Worm (Caenorhabditis elegans) whole organism, late embryonic: ENCODE results near the gene slcr-46.2.

ENCODE experiments used
- C08G9.2 ChIP-seq: sonication (generic microtip); optimal IDR thresholded peaks from 2 replicates; lab custom pipeline; 2016; ENCODE audit warnings: mild to moderate bottlenecking, missing genetic modification characterization, moderate library complexity, missing compliant biosample characterization
- C38D4.7 ChIP-seq: fragments of 200-800 bp; sonication (Bioruptor generic); optimal IDR thresholded peaks from 2 replicates; lab custom pipeline; 2018; ENCODE audit warnings: mild to moderate bottlenecking, missing genetic modification characterization, moderate library complexity, missing compliant biosample characterization
- K09A11.1 ChIP-seq: sonication (generic microtip); optimal IDR thresholded peaks from 2 replicates; lab custom pipeline; 2017; ENCODE audit warnings: antibody characterized with exemption, mild to moderate bottlenecking, missing genetic modification characterization, missing compliant biosample characterization; ENCODE audit not compliant: insufficient read depth
- T23F11.4 ChIP-seq: fragments of 200-800 bp; sonication (Bioruptor generic); optimal IDR thresholded peaks from 2 replicates; lab custom pipeline; 2018; ENCODE audit warnings: mild to moderate bottlenecking, missing genetic modification characterization, missing compliant biosample characterization
- Y22D7AL.16 ChIP-seq: sonication (generic microtip); optimal IDR thresholded peaks from 2 replicates; lab custom pipeline; 2016; ENCODE audit warnings: missing genetic modification characterization, missing compliant biosample characterization
- ahr-1 ChIP-seq: sonication (generic microtip); optimal IDR thresholded peaks from 2 replicates; lab custom pipeline; 2016; ENCODE audit warnings: missing genetic modification characterization, missing compliant biosample characterization
- ama-1 ChIP-seq: fragments of 150-350 bp; optimal IDR thresholded peaks from 2 replicates; lab custom pipeline; 2014
- ceh-14 ChIP-seq: sonication (generic microtip); optimal IDR thresholded peaks from 2 replicates; lab custom pipeline; 2016; ENCODE audit warnings: missing genotype, missing genetic modification characterization, missing compliant biosample characterization
- ceh-19 ChIP-seq: fragments of 200-800 bp; sonication (Bioruptor generic); optimal IDR thresholded peaks from 2 replicates; lab custom pipeline; 2018; ENCODE audit warnings: mild to moderate bottlenecking, missing genetic modification characterization, missing compliant biosample characterization
- ceh-2 ChIP-seq: sonication (generic microtip); optimal IDR thresholded peaks from 2 replicates; lab custom pipeline; 2016; ENCODE audit warnings: missing genotype, missing genetic modification characterization, missing compliant biosample characterization
- ceh-22 ChIP-seq: sonication (generic microtip); optimal IDR thresholded peaks from 2 replicates; lab custom pipeline; 2017; ENCODE audit warnings: missing biosample characterization, missing genetic modification characterization
- ceh-24 ChIP-seq: sonication (generic microtip); optimal IDR thresholded peaks from 2 replicates; lab custom pipeline; 2016; ENCODE audit warnings: mild to moderate bottlenecking, missing genetic modification characterization, missing compliant biosample characterization
- ceh-30 ChIP-seq: fragments of 150-350 bp; optimal IDR thresholded peaks from 2 replicates; lab custom pipeline; 2014; ENCODE audit warnings: missing biosample characterization, missing genetic modification characterization
- ceh-31 ChIP-seq: sonication (generic microtip); optimal IDR thresholded peaks from 2 replicates; lab custom pipeline; 2016; ENCODE audit warnings: missing genetic modification characterization, missing compliant biosample characterization
- ceh-48 ChIP-seq: sonication (generic microtip); optimal IDR thresholded peaks from 2 replicates; lab custom pipeline; 2016; ENCODE audit warnings: missing genetic modification characterization, inconsistent platforms, missing compliant biosample characterization
- ceh-6 ChIP-seq: fragments of 200-800 bp; sonication (Bioruptor generic); optimal IDR thresholded peaks from 2 replicates; lab custom pipeline; 2018; ENCODE audit warnings: mild to moderate bottlenecking, missing genetic modification characterization, missing compliant biosample characterization
- che-1 ChIP-seq: sonication (generic microtip); optimal IDR thresholded peaks from 2 replicates; lab custom pipeline; 2016; ENCODE audit warnings: mild to moderate bottlenecking, missing genetic modification characterization, missing compliant biosample characterization
- dmd-4 ChIP-seq: sonication (generic microtip); optimal IDR thresholded peaks from 2 replicates; lab custom pipeline; 2016; ENCODE audit warnings: borderline replicate concordance, missing genetic modification characterization, missing compliant biosample characterization
- dve-1 ChIP-seq: sonication (generic microtip); optimal IDR thresholded peaks from 2 replicates; lab custom pipeline; 2017; ENCODE audit warnings: antibody characterized with exemption, mild to moderate bottlenecking, missing genetic modification characterization, missing compliant biosample characterization
- ets-4 ChIP-seq: sonication (generic microtip); optimal IDR thresholded peaks from 2 replicates; lab custom pipeline; 2016; ENCODE audit warnings: missing genetic modification characterization, missing compliant biosample characterization
- eyg-1 ChIP-seq: sonication (generic microtip); optimal IDR thresholded peaks from 2 replicates; lab custom pipeline; 2016; ENCODE audit warnings: missing genotype, missing genetic modification characterization, missing compliant biosample characterization
- fax-1 ChIP-seq: sonication (generic microtip); optimal IDR thresholded peaks from 2 replicates; lab custom pipeline; 2016; ENCODE audit warnings: missing genotype, missing genetic modification characterization, missing compliant biosample characterization
- fkh-10 ChIP-seq: fragments of 150-350 bp; optimal IDR thresholded peaks from 2 replicates; lab custom pipeline; 2014; ENCODE audit warnings: missing biosample characterization, missing genetic modification reagents, missing genetic modification characterization
- hlh-30 ChIP-seq: sonication (generic microtip); optimal IDR thresholded peaks from 2 replicates; lab custom pipeline; 2017; ENCODE audit warnings: antibody characterized with exemption, missing genetic modification characterization, missing compliant biosample characterization; ENCODE audit not compliant: insufficient read depth
- hlh-6 ChIP-seq: sonication (generic microtip); optimal IDR thresholded peaks from 2 replicates; lab custom pipeline; 2016; ENCODE audit warnings: missing genotype, missing genetic modification characterization, missing compliant biosample characterization
- lin-11 ChIP-seq: fragments of 200-800 bp; sonication (Bioruptor generic); optimal IDR thresholded peaks from 2 replicates; lab custom pipeline; 2018; ENCODE audit warnings: mild to moderate bottlenecking, missing genetic modification characterization, missing compliant biosample characterization
- npax-4 ChIP-seq: sonication (generic microtip); optimal IDR thresholded peaks from 2 replicates; lab custom pipeline; 2016; ENCODE audit warnings: missing genetic modification characterization, missing compliant biosample characterization
- odd-2 ChIP-seq: sonication (generic microtip); optimal IDR thresholded peaks from 2 replicates; lab custom pipeline; 2017; ENCODE audit warnings: antibody characterized with exemption, mild to moderate bottlenecking, missing genetic modification characterization, missing compliant biosample characterization
- pat-9 ChIP-seq: fragments of 200-800 bp; sonication (Bioruptor generic); optimal IDR thresholded peaks from 2 replicates; lab custom pipeline; 2018; ENCODE audit warnings: mild to moderate bottlenecking, missing genetic modification characterization, moderate library complexity, missing compliant biosample characterization
- pax-1 ChIP-seq: fragments of 150-350 bp; optimal IDR thresholded peaks from 2 replicates; lab custom pipeline; 2014; ENCODE audit warnings: missing biosample characterization, missing genetic modification characterization
- pha-2 ChIP-seq: sonication (generic microtip); optimal IDR thresholded peaks from 2 replicates; lab custom pipeline; 2017; ENCODE audit warnings: mild to moderate bottlenecking, missing genetic modification characterization, missing compliant biosample characterization
- pha-4 ChIP-seq: fragments of 150-350 bp; optimal IDR thresholded peaks from 2 replicates; lab custom pipeline; 2018; ENCODE audit warnings: missing biosample characterization, missing genetic modification reagents, missing genetic modification characterization
- pros-1 ChIP-seq: fragments of 150-350 bp; optimal IDR thresholded peaks from 2 replicates; lab custom pipeline; 2014; ENCODE audit warnings: missing biosample characterization, missing genetic modification reagents, missing genetic modification characterization
- sox-2 ChIP-seq: fragments of 200-800 bp; sonication (Bioruptor generic); IDR thresholded peaks from 2 replicates; pipeline ENCODE4 v1.3.6; 2022; ENCODE audit warnings: missing genetic modification reagents, missing genetic modification characterization, missing compliant biosample characterization
- tbx-7 ChIP-seq: sonication (generic microtip); optimal IDR thresholded peaks from 2 replicates; lab custom pipeline; 2016; ENCODE audit warnings: missing genotype, missing genetic modification characterization, missing compliant biosample characterization
- ttx-3 ChIP-seq: sonication (generic microtip); optimal IDR thresholded peaks from 2 replicates; lab custom pipeline; 2016; ENCODE audit warnings: missing genetic modification reagents, missing genetic modification characterization, missing compliant biosample characterization
- unc-86 ChIP-seq: sonication (generic microtip); optimal IDR thresholded peaks from 2 replicates; lab custom pipeline; 2016; ENCODE audit warnings: missing genetic modification characterization, missing compliant biosample characterization
- zip-5 ChIP-seq: sonication (generic microtip); optimal IDR thresholded peaks from 2 replicates; lab custom pipeline; 2016; ENCODE audit warnings: missing genetic modification characterization, missing compliant biosample characterization
- ztf-16 ChIP-seq: sonication (generic microtip); optimal IDR thresholded peaks from 2 replicates; lab custom pipeline; 2017; ENCODE audit warnings: missing genetic modification characterization, missing compliant biosample characterization

The slcr-46.2 gene

ce11 chrV:19421131-19421530, 31.2 kb upstream of the slcr-46.2 start, which contains the start of gene C25F9.2:
Gene C25F9.2, plus strand, starts transcription at chrV:19421471.
- TF ChIP-seq ceh-14, result no peak
- no peak for TF ChIP-seq ceh-22 (tag; lab: Kevin White, UChicago)
- TF ChIP-seq C08G9.2 (tag; lab: Kevin White, UChicago), result no peak
- TF ChIP-seq ets-4 (tag; lab: Kevin White, UChicago), result no peak
- TF ChIP-seq ahr-1 (tag; lab: Kevin White, UChicago), result no peak
- TF ChIP-seq lin-11 (tag; lab: Kevin White, UChicago), result no peak
- no peak for TF ChIP-seq fkh-10 (GFP tag; lab: Kevin White, UChicago)
- TF ChIP-seq pros-1 (tag; lab: Kevin White, UChicago), result no peak
- TF ChIP-seq eyg-1, result no peak
- TF ChIP-seq sox-2 (GFP tag; lab: Robert Waterston, UW), result no peak
- TF ChIP-seq T23F11.4 (GFP tag; lab: Kevin White, UChicago), result no peak
- TF ChIP-seq npax-4 (tag; lab: Kevin White, UChicago), result no peak
- no peak for TF ChIP-seq dmd-4 (tag; lab: Kevin White, UChicago)
- no peak for TF ChIP-seq ttx-3 (tag; lab: Kevin White, UChicago)
- no peak for TF ChIP-seq unc-86
- TF ChIP-seq pax-1 (tag; lab: Kevin White, UChicago), result no peak
- TF ChIP-seq fax-1 (tag; lab: Kevin White, UChicago), result no peak
- TF ChIP-seq ceh-48 (tag; lab: Kevin White, UChicago), result no peak

ce11 chrV:19417836-19418235, 27.9 kb upstream of the slcr-46.2 start, which contains the start of gene C25F9.15:
Gene C25F9.15, plus strand, starts transcription at chrV:19418136.
- TF ChIP-seq pha-2 (tag; lab: Kevin White, UChicago) (no peak), pax-1 (tag; lab: Kevin White, UChicago) (no peak), K09A11.1 (tag; lab: Kevin White, UChicago) (no peak), C08G9.2 (tag; lab: Kevin White, UChicago) (no peak), odd-2 (tag; lab: Kevin White, UChicago) (no peak), fax-1 (tag; lab: Kevin White, UChicago) (no peak), dve-1 (tag; lab: Kevin White, UChicago) (no peak), ets-4 (tag; lab: Kevin White, UChicago) (no peak), C38D4.7 (GFP tag; lab: Kevin White, UChicago) (no peak), hlh-30 (no peak), zip-5 (tag; lab: Kevin White, UChicago) (no peak)

ce11 chrV:19416475-19416874, 26.5 kb upstream of the slcr-46.2 start, which contains the start of the genes C25F9.4 and C25F9.9:
Gene C25F9.4, minus strand, starts transcription at chrV:19416575.
Gene C25F9.9, plus strand, starts transcription at chrV:19416611.
- no peak for TF ChIP-seq T23F11.4 (GFP tag; lab: Kevin White, UChicago)
- TF ChIP-seq ceh-30, result no peak
- TF ChIP-seq tbx-7, result no peak
- TF ChIP-seq unc-86, result no peak
- TF ChIP-seq ceh-2 (tag; lab: Kevin White, UChicago), result no peak
- TF ChIP-seq pax-1 (tag; lab: Kevin White, UChicago), result no peak
- TF ChIP-seq ceh-19 (GFP tag; lab: Kevin White, UChicago), result no peak
- no peak for TF ChIP-seq sox-2 (GFP tag; lab: Robert Waterston, UW)
- TF ChIP-seq, all 69 proteins: peak for 0

ce11 chrV:19410663-19411062, 20.7 kb upstream of the slcr-46.2 start, which contains the start of gene C25F9.5:
Gene C25F9.5, minus strand, starts transcription at chrV:19410857.
- no peak for TF ChIP-seq hlh-6
- no peak for TF ChIP-seq pha-4 (tag; lab: Kevin White, UChicago)
- no peak for TF ChIP-seq hlh-30
- TF ChIP-seq ets-4 (tag; lab: Kevin White, UChicago), result no peak
- TF ChIP-seq dve-1 (tag; lab: Kevin White, UChicago), result no peak
- TF ChIP-seq ceh-31 (tag; lab: Kevin White, UChicago), result no peak
- no peak for TF ChIP-seq fax-1 (tag; lab: Kevin White, UChicago)
- TF ChIP-seq pros-1 (tag; lab: Kevin White, UChicago), result no peak
- no peak for TF ChIP-seq ceh-6 (GFP tag; lab: Kevin White, UChicago)
- no peak for TF ChIP-seq C38D4.7 (GFP tag; lab: Kevin White, UChicago)
- no peak for TF ChIP-seq ahr-1 (tag; lab: Kevin White, UChicago)
- no peak for TF ChIP-seq tbx-7
- TF ChIP-seq odd-2 (tag; lab: Kevin White, UChicago), result no peak
- no peak for TF ChIP-seq ama-1 (lab: Kevin White, UChicago)
- TF ChIP-seq che-1, result no peak
- TF ChIP-seq ztf-16 (tag; lab: Kevin White, UChicago), result no peak
- TF ChIP-seq Y22D7AL.16, result no peak
- no peak for TF ChIP-seq pat-9
- TF ChIP-seq T23F11.4 (GFP tag; lab: Kevin White, UChicago), result no peak
- no peak for TF ChIP-seq ceh-24
